Fruit fly (Drosophila melanogaster): ENCODE measurements around the gene dop.

The dop gene

DNA sequence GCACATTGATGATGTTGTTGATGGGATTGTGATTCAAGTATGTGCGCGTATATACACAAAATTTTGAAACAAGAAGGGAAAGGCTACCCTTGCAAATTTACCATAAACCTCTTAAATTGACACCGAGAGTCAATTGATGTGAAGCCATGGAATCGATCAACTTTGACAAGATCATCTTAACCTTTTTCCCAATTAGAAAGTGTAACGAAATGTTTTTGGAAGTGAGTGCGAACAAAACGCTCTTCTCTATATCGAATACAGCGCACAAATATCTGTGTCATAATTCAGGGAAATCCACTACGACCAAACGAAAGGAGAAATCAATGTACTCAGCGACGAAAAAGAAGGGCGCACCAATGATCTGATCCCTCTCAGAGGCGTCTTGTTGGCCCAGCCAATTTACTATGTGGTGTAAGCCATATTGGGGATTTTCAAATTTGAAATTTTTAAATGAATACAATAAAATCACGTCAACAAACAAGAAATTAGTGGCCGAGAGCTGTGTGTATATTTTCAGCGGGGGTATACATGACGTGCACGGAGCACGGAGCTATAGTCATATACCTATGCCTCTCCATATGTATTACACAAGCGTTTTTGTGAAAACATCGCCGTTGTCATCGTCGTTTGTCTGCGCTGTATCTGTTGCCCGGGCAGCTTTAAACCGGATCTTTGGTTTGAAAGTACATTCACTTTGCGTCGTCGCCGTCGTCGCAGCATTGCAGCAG is 32.2 kb upstream of the dop start (continued):
- no peak for TF ChIP-seq B-H1 (GFP tag; IDR thresholded peaks at IDR 0.05)
- TF ChIP-seq CG12744 (GFP tag; optimal IDR thresholded peaks at IDR 0.05): no peak
- peak; percentile 36 for TF ChIP-seq NfI (GFP tag; optimal IDR thresholded peaks at IDR 0.05)
- TF ChIP-seq oc (tag; optimal IDR thresholded peaks at IDR 0.05): peak; percentile 66
- peak; percentile 26 for TF ChIP-seq CG7839 (tag; optimal IDR thresholded peaks at IDR 0.05)
- TF ChIP-seq CG1024 (GFP tag; IDR thresholded peaks at IDR 0.05): peak; percentile 49; the same call in 1 of the 2 replicates
- TF ChIP-seq psq (GFP tag; optimal IDR thresholded peaks at IDR 0.05): no peak
- TF ChIP-seq CG18599 (GFP tag; optimal IDR thresholded peaks at IDR 0.05): peak; percentile 35
- TF ChIP-seq nerfin-2 (GFP tag; IDR thresholded peaks at IDR 0.05; ENCODE audit: partially characterized antibody): no peak
- TF ChIP-seq wdn (GFP tag; IDR thresholded peaks at IDR 0.05): no peak
- peak; percentile 43 for TF ChIP-seq tap (tag; optimal IDR thresholded peaks at IDR 0.05)
- no peak for TF ChIP-seq ro (GFP tag; IDR thresholded peaks at IDR 0.05)
- TF ChIP-seq CHES-1-like (GFP tag; optimal IDR thresholded peaks at IDR 0.05): no peak
- TF ChIP-seq Ssrp (tag; optimal IDR thresholded peaks at IDR 0.05): peak; percentile 40
- no peak for TF ChIP-seq caup (GFP tag; optimal IDR thresholded peaks at IDR 0.05; ENCODE audit: severe bottlenecking)
- TF ChIP-seq CG9932 (GFP tag; IDR thresholded peaks at IDR 0.05): peak; percentile 46
- 0 out of 3 replicates have a peak, but pooled peaks have one; percentile 8 for TF ChIP-seq CG7357 (GFP tag; IDR thresholded peaks at IDR 0.05)
- no peak for TF ChIP-seq MESR4 (GFP tag; optimal IDR thresholded peaks at IDR 0.05)
- TF ChIP-seq Poxn (GFP tag; IDR thresholded peaks at IDR 0.05): no peak
- TF ChIP-seq CG16779 (GFP tag; IDR thresholded peaks at IDR 0.05): 0 out of 2 replicates have a peak, but pooled peaks have one; percentile 3
- no peak for TF ChIP-seq pita (GFP tag; optimal IDR thresholded peaks at IDR 0.05)

DNA sequence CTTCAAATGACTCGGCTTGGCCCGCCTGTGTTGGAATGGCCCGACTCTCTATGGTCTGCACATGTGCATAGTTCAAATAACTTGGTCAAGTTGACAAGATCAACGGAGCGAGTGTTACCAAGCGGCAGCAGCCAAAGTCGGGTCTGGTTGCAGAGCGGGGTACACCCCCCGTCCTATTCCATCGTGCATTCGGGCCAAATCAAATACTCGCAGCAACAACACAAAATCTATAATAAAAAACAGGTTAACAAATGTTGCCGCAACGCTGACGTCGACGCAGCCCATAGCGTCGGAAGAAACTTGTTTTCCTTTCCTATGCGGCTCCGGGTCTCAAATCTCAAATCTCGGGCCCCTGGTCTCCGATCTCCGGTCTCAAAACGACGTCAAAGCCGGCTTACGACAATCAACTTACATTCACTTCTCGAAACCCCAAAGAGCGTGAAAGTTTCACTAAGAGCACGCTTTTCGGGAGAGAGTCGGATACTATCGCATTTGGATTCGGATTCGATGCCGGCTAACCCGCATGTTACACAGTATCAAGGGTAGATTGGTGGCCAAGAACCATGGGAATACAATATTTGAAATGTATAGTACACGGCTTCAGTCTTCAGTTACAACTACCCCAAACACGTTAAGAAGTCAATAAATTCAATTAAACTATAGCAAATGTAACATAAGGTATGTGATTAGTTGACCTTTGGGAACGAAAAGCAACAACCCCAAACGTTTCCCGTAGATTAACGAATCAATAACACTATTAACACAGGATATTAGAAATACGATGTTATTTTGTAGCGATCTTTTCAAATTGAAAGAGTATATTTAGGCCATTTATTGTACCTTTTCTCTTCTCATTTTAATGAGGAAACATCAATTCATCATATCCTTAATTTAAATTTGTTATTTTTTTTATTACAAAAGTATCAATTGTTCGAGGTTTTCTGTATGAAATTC is 31.3 kb upstream of the dop start:
- TF ChIP-seq CG8478 (optimal IDR thresholded peaks at IDR 0.05): no peak
- no peak for TF ChIP-seq lbe (GFP tag; optimal IDR thresholded peaks at IDR 0.05)
- TF ChIP-seq Stat92E (GFP tag; optimal IDR thresholded peaks at IDR 0.05): no peak
- peak; percentile 57 for TF ChIP-seq Nf-YC (tag; optimal IDR thresholded peaks at IDR 0.05)
- no peak for TF ChIP-seq so (GFP tag; IDR thresholded peaks at IDR 0.05)
- TF ChIP-seq Awh (GFP tag; IDR thresholded peaks at IDR 0.05): no peak; the same call in 1 of the 2 replicates
- no peak for TF ChIP-seq knrl (GFP tag; IDR thresholded peaks at IDR 0.05; ENCODE audit: partially characterized antibody)
- TF ChIP-seq Aef1 (GFP tag; IDR thresholded peaks at IDR 0.05): 0 out of 3 replicates have a peak, but pooled peaks have one; percentile 25
- TF ChIP-seq Abd-B (GFP tag; optimal IDR thresholded peaks at IDR 0.05): peak; percentile 68
- peak; percentile 75 for TF ChIP-seq dmrt11E (tag; optimal IDR thresholded peaks at IDR 0.05)
- TF ChIP-seq hth (optimal IDR thresholded peaks at IDR 0.05): no peak
- TF ChIP-seq TFAM (GFP tag; optimal IDR thresholded peaks at IDR 0.05): no peak
- peak in 1 of 2 experiments; percentile 92 for TF ChIP-seq eve (GFP tag; optimal IDR thresholded peaks at IDR 0.05)
- peak; percentile 65 for TF ChIP-seq CG14710 (tag; optimal IDR thresholded peaks at IDR 0.05)
- TF ChIP-seq kay (GFP tag; optimal IDR thresholded peaks at IDR 0.05): peak; percentile 17
- TF ChIP-seq slbo (GFP tag; IDR thresholded peaks at IDR 0.05): peak; percentile 56
- TF ChIP-seq Ssrp (tag; optimal IDR thresholded peaks at IDR 0.05): peak; percentile 65
- no peak for TF ChIP-seq tll (GFP tag; optimal IDR thresholded peaks at IDR 0.05)
- no peak for TF ChIP-seq ase (GFP tag; IDR thresholded peaks at IDR 0.05)
- peak; percentile 67 for TF ChIP-seq odd (GFP tag; optimal IDR thresholded peaks at IDR 0.05)
- peak; percentile 41 for TF ChIP-seq CG8290 (GFP tag; optimal IDR thresholded peaks at IDR 0.05)
- TF ChIP-seq CG8290 (tag; optimal IDR thresholded peaks at IDR 0.05): peak in 1 of 2 experiments; percentile 46
- peak; percentile 58 for TF ChIP-seq Atf-2 (GFP tag; optimal IDR thresholded peaks at IDR 0.05)
- TF ChIP-seq D (optimal IDR thresholded peaks at IDR 0.05): no peak
- TF ChIP-seq D (GFP tag; optimal IDR thresholded peaks at IDR 0.05): peak; percentile 43
- peak; percentile 71 for TF ChIP-seq CG15269 (tag; optimal IDR thresholded peaks at IDR 0.05)
- TF ChIP-seq Dad (GFP tag; optimal IDR thresholded peaks at IDR 0.05): peak; percentile 18
- TF ChIP-seq CG33213 (GFP tag; optimal IDR thresholded peaks at IDR 0.05): no peak

All from whole organism, embryonic.